Worm (Caenorhabditis elegans): ENCODE results near the gene Y37H2A.1.

- TF ChIP-seq R02D3.7 (tag; optimal IDR thresholded peaks at IDR 0.05) (no peak), ceh-32 (tag; optimal IDR thresholded peaks at IDR 0.05; ENCODE audit: poor library complexity) (no peak)
Measured at ce11 chrV:18106055-18106454, 2.0 kb upstream of the Y37H2A.1 start.
